Fruit fly (Drosophila melanogaster) whole organism, embryonic: ENCODE results near the gene CG11251.

Experiments used
- CG10274 ChIP-seq: fragments of 200-800 bp; sonication (Bioruptor generic); optimal IDR thresholded peaks from 3 replicates; lab custom pipeline; 2017; ENCODE audit warnings: missing biosample characterization, mild to moderate bottlenecking, missing genetic modification characterization
- CG10321 ChIP-seq: fragments of 200-800 bp; sonication (Bioruptor generic); IDR thresholded peaks from 2 replicates; pipeline ENCODE4 v1.3.6; 2022; ENCODE audit warnings: missing biosample characterization, missing genetic modification characterization
- CG12104 ChIP-seq: fragments of 200-800 bp; sonication (Bioruptor generic); optimal IDR thresholded peaks from 3 replicates; lab custom pipeline; 2016; ENCODE audit warnings: missing biosample characterization, missing genetic modification characterization
- CG12155 ChIP-seq: fragments of 200-800 bp; sonication (Bioruptor generic); optimal IDR thresholded peaks from 3 replicates; lab custom pipeline; 2016; ENCODE audit warnings: missing biosample characterization, missing genetic modification characterization
- CG1233 ChIP-seq: fragments of 200-800 bp; sonication (Bioruptor generic); optimal IDR thresholded peaks from 4 replicates; lab custom pipeline; 2018; ENCODE audit warnings: missing biosample characterization, mild to moderate bottlenecking, missing genetic modification characterization
- CG13624 ChIP-seq: fragments of 200-800 bp; sonication (Bioruptor generic); optimal IDR thresholded peaks from 2 replicates; lab custom pipeline; 2016; ENCODE audit warnings: missing biosample characterization, missing genetic modification characterization
- CG13894 ChIP-seq: fragments of 200-800 bp; sonication (Bioruptor generic); optimal IDR thresholded peaks from 3 replicates; lab custom pipeline; 2018; ENCODE audit warnings: missing biosample characterization, mild to moderate bottlenecking, missing genetic modification characterization, moderate library complexity
- CG14014 ChIP-seq: fragments of 200-800 bp; sonication (Bioruptor generic); IDR thresholded peaks from 2 replicates; pipeline ENCODE4 v1.3.6; 2022; ENCODE audit warnings: missing biosample characterization, missing genetic modification characterization
- CG14050 ChIP-seq: fragments of 200-800 bp; sonication (Bioruptor generic); IDR thresholded peaks from 3 replicates; pipeline ENCODE4 v1.3.6; 2022; ENCODE audit warnings: missing biosample characterization, missing genetic modification characterization
- CG14860 ChIP-seq: fragments of 200-800 bp; sonication (Bioruptor generic); IDR thresholded peaks from 3 replicates; pipeline ENCODE4 v1.3.6; 2022; ENCODE audit warnings: missing biosample characterization, missing genetic modification characterization; ENCODE audit not compliant: partially characterized antibody
- CG15601 ChIP-seq: fragments of 200-800 bp; sonication (Bioruptor generic); optimal IDR thresholded peaks from 3 replicates; lab custom pipeline; 2019; ENCODE audit warnings: missing biosample characterization, mild to moderate bottlenecking, missing genetic modification characterization, moderate library complexity
- CG17359 ChIP-seq: fragments of 200-800 bp; sonication (Bioruptor generic); optimal IDR thresholded peaks from 3 replicates; lab custom pipeline; 2018; ENCODE audit warnings: missing biosample characterization, mild to moderate bottlenecking, missing genetic modification characterization, moderate library complexity
- CG18011 ChIP-seq: fragments of 200-800 bp; sonication (Bioruptor generic); optimal IDR thresholded peaks from 2 replicates; lab custom pipeline; 2017; ENCODE audit warnings: missing biosample characterization, missing genetic modification characterization, mild to moderate bottlenecking, moderate library complexity, missing genotype
- CG18599 ChIP-seq: fragments of 200-800 bp; sonication (Bioruptor generic); optimal IDR thresholded peaks from 3 replicates; lab custom pipeline; 2017; ENCODE audit warnings: missing biosample characterization, missing genetic modification characterization, mild to moderate bottlenecking, moderate library complexity, missing genetic modification reagents
- CG2116 ChIP-seq: fragments of 200-800 bp; sonication (Bioruptor generic); optimal IDR thresholded peaks from 3 replicates; lab custom pipeline; 2018; ENCODE audit warnings: missing biosample characterization, mild to moderate bottlenecking, missing genetic modification characterization
- CG2678 ChIP-seq: fragments of 200-800 bp; sonication (Bioruptor generic); optimal IDR thresholded peaks from 3 replicates; lab custom pipeline; 2019; ENCODE audit warnings: missing biosample characterization, mild to moderate bottlenecking, missing genetic modification characterization, moderate library complexity
- CG7928 ChIP-seq: fragments of 200-800 bp; sonication (Bioruptor generic); optimal IDR thresholded peaks from 2 replicates; lab custom pipeline; 2017; ENCODE audit warnings: missing biosample characterization, mild to moderate bottlenecking, missing genetic modification characterization
- CG8359 ChIP-seq: fragments of 200-800 bp; sonication (Bioruptor generic); optimal IDR thresholded peaks from 2 replicates; lab custom pipeline; 2017; ENCODE audit warnings: missing biosample characterization, mild to moderate bottlenecking, missing genetic modification characterization, borderline replicate concordance
- CG8765 ChIP-seq: fragments of 200-800 bp; sonication (Bioruptor generic); IDR thresholded peaks from 2 replicates; pipeline ENCODE4 v1.3.6; 2022; ENCODE audit warnings: missing biosample characterization, missing genetic modification characterization
- Chrac-16 ChIP-seq: fragments of 200-800 bp; sonication (Bioruptor generic); optimal IDR thresholded peaks from 3 replicates; lab custom pipeline; 2016; ENCODE audit warnings: missing biosample characterization, missing genetic modification characterization
- Deaf1 ChIP-seq: fragments of 200-800 bp; optimal IDR thresholded peaks from 3 replicates; lab custom pipeline; 2019; ENCODE audit warnings: missing biosample characterization, mild to moderate bottlenecking, missing genetic modification characterization, moderate library complexity
- Dfd ChIP-seq, 2 experiments: fragments of >200 bp; optimal IDR thresholded peaks; 2 replicates each; lab custom pipeline; 2017; ENCODE audit warnings: missing biosample characterization in 2 of 2, missing genetic modification characterization in 2 of 2
- Hand ChIP-seq: fragments of 200-800 bp; sonication (Bioruptor generic); optimal IDR thresholded peaks from 2 replicates; lab custom pipeline; 2017; ENCODE audit warnings: mild to moderate bottlenecking, missing biosample characterization, missing genetic modification reagents, missing genetic modification characterization
- Med ChIP-seq: fragments of 200-800 bp; sonication (Bioruptor generic); peaks from one replicate; lab custom pipeline; 2016; ENCODE audit warnings: missing biosample characterization, missing genetic modification characterization, mild to moderate bottlenecking, inconsistent platforms, moderate library complexity
- NK7.1 ChIP-seq: fragments of 200-800 bp; sonication (Bioruptor generic); optimal IDR thresholded peaks from 3 replicates; lab custom pipeline; 2016; ENCODE audit warnings: missing biosample characterization, missing genetic modification characterization
- Sin3A ChIP-seq: fragments of >200 bp; optimal IDR thresholded peaks from 2 replicates; lab custom pipeline; 2018
- Sox102F ChIP-seq: fragments of 200-800 bp; sonication (Bioruptor generic); optimal IDR thresholded peaks from 2 replicates; lab custom pipeline; 2018; ENCODE audit warnings: missing biosample characterization, mild to moderate bottlenecking, missing genetic modification characterization, moderate library complexity
- Taf1 ChIP-seq: fragments of 200-800 bp; sonication (Bioruptor generic); IDR thresholded peaks from 2 replicates; pipeline ENCODE4 v1.3.6; 2022; ENCODE audit warnings: missing biosample characterization, missing genetic modification characterization
- Tbp ChIP-seq: fragments of >200 bp; optimal IDR thresholded peaks from 2 replicates; lab custom pipeline; 2018; ENCODE audit warnings: missing biosample characterization, missing genetic modification characterization
- amos ChIP-seq: fragments of 200-800 bp; sonication (Bioruptor generic); IDR thresholded peaks from 2 replicates; pipeline ENCODE4 v1.3.6; 2022; ENCODE audit warnings: missing biosample characterization, missing genetic modification characterization; ENCODE audit not compliant: partially characterized antibody
- ap ChIP-seq: fragments of 200-800 bp; sonication (Bioruptor generic); IDR thresholded peaks from 2 replicates; pipeline ENCODE4 v1.3.6; 2022; ENCODE audit warnings: missing biosample characterization, missing genetic modification characterization
- ash1 ChIP-seq: fragments of 200-800 bp; sonication (Bioruptor generic); optimal IDR thresholded peaks from 2 replicates; lab custom pipeline; 2018; ENCODE audit warnings: missing biosample characterization, mild to moderate bottlenecking, missing genetic modification characterization
- bigmax ChIP-seq: fragments of 200-800 bp; sonication (Bioruptor generic); optimal IDR thresholded peaks from 2 replicates; lab custom pipeline; 2018; ENCODE audit warnings: missing biosample characterization, mild to moderate bottlenecking, missing genetic modification characterization
- cad ChIP-seq: fragments of >200 bp; optimal IDR thresholded peaks from 2 replicates; lab custom pipeline; 2017; ENCODE audit warnings: missing biosample characterization, missing genetic modification characterization
- dan ChIP-seq: fragments of 200-800 bp; sonication (Bioruptor generic); IDR thresholded peaks from 2 replicates; pipeline ENCODE4 v1.3.6; 2022; ENCODE audit warnings: missing biosample characterization, missing genetic modification characterization
- dmrt99B ChIP-seq: fragments of 200-800 bp; sonication (Bioruptor generic); optimal IDR thresholded peaks from 2 replicates; lab custom pipeline; 2018; ENCODE audit warnings: missing biosample characterization, mild to moderate bottlenecking, missing genetic modification characterization, moderate library complexity
- emc ChIP-seq: fragments of 200-800 bp; sonication (Bioruptor generic); optimal IDR thresholded peaks from 2 replicates; lab custom pipeline; 2016; ENCODE audit warnings: missing biosample characterization, missing genetic modification characterization
- eyg ChIP-seq: fragments of 200-800 bp; sonication (Bioruptor generic); optimal IDR thresholded peaks from 3 replicates; lab custom pipeline; 2016; ENCODE audit warnings: missing biosample characterization, missing genetic modification characterization
- fu2 ChIP-seq: fragments of 200-800 bp; sonication (Bioruptor generic); optimal IDR thresholded peaks from 2 replicates; lab custom pipeline; 2016; ENCODE audit warnings: missing biosample characterization, missing genetic modification characterization
- gcm ChIP-seq: fragments of 200-800 bp; sonication (Bioruptor generic); optimal IDR thresholded peaks from 2 replicates; lab custom pipeline; 2019; ENCODE audit warnings: missing biosample characterization, mild to moderate bottlenecking, missing genetic modification characterization, moderate library complexity
- gt ChIP-seq: fragments of 200-800 bp; sonication (Bioruptor generic); IDR thresholded peaks from 2 replicates; pipeline ENCODE4 v1.3.6; 2022; ENCODE audit warnings: missing biosample characterization, missing genetic modification characterization
- kni ChIP-seq: fragments of 200-800 bp; sonication (Bioruptor generic); optimal IDR thresholded peaks from 3 replicates; lab custom pipeline; 2017; ENCODE audit warnings: mild to moderate bottlenecking, missing biosample characterization, missing genetic modification reagents, missing genetic modification characterization
- mam ChIP-seq: fragments of 200-800 bp; sonication (Bioruptor generic); optimal IDR thresholded peaks from 3 replicates; lab custom pipeline; 2016; ENCODE audit warnings: missing biosample characterization, missing genetic modification characterization
- otp ChIP-seq: fragments of 200-800 bp; sonication (Bioruptor generic); IDR thresholded peaks from 3 replicates; pipeline ENCODE4, ENCODE4 v1.3.6; 2022; ENCODE audit warnings: missing biosample characterization, missing genetic modification characterization
- pum ChIP-seq: fragments of 200-800 bp; sonication (Bioruptor generic); optimal IDR thresholded peaks from 2 replicates; lab custom pipeline; 2016; ENCODE audit warnings: missing biosample characterization, missing genetic modification characterization
- stwl ChIP-seq: fragments of 200-800 bp; sonication (Bioruptor generic); optimal IDR thresholded peaks from 3 replicates; lab custom pipeline; 2018; ENCODE audit warnings: missing biosample characterization, mild to moderate bottlenecking, missing genetic modification characterization, moderate library complexity
- tio ChIP-seq: fragments of 200-800 bp; sonication (Bioruptor generic); optimal IDR thresholded peaks from 2 replicates; lab custom pipeline; 2017; ENCODE audit warnings: missing biosample characterization, missing genetic modification characterization, inconsistent platforms
- tll ChIP-seq, 2 experiments: fragments of 200-800 bp in 1 of 2; fragments of >200 bp in 1 of 2; sonication (Bioruptor generic) in 1 of 2; optimal IDR thresholded peaks; 2 replicates each; lab custom pipeline; 2017 to 2019; ENCODE audit warnings: missing biosample characterization in 2 of 2, missing genetic modification characterization in 2 of 2, mild to moderate bottlenecking in 1 of 2, moderate library complexity in 1 of 2
- ttk ChIP-seq: fragments of 200-800 bp; sonication (Bioruptor generic); IDR thresholded peaks from 2 replicates; pipeline ENCODE4 v2.1.2; 2022; ENCODE audit warnings: missing biosample characterization, missing genetic modification characterization
- zf30C ChIP-seq: fragments of 200-800 bp; sonication (Bioruptor generic); optimal IDR thresholded peaks from 3 replicates; lab custom pipeline; 2018; ENCODE audit warnings: missing biosample characterization, mild to moderate bottlenecking, missing genetic modification characterization
- zfh2 ChIP-seq: fragments of 200-800 bp; sonication (Bioruptor generic); optimal IDR thresholded peaks from 2 replicates; lab custom pipeline; 2016; ENCODE audit warnings: missing biosample characterization, missing genetic modification characterization

Gene CG11251

dm6 chr3L:13113970-13114392 is 24.2 kb upstream of the CG11251 start, which contains the start of gene trn (continued):
- TF ChIP-seq CG18011 (GFP tag; lab: Kevin White, UChicago) (no peak), ash1 (GFP tag; lab: Kevin White, UChicago) (peak; percentile 26), CG2678 (tag; lab: Kevin White, UChicago) (peak; percentile 36), bigmax (GFP tag; lab: Kevin White, UChicago) (no peak), gcm (GFP tag; lab: Kevin White, UChicago) (peak; percentile 47), Med (GFP tag; lab: Kevin White, UChicago) (peak; percentile 95), Taf1 (no peak), CG12104 (GFP tag; lab: Kevin White, UChicago) (no peak), ttk (GFP tag; lab: Robert Waterston, UW) (no peak), CG7928 (no peak), CG17359 (tag; lab: Kevin White, UChicago) (peak; percentile 42), Chrac-16 (no peak), zfh2 (no peak), dan (no peak), Deaf1 (tag; lab: Kevin White, UChicago) (peak; percentile 99), CG14860 (GFP tag; lab: Robert Waterston, UW) (no peak), otp (GFP tag; lab: Robert Waterston, UW) (peak; percentile 79), CG15601 (peak; percentile 29), stwl (tag; lab: Kevin White, UChicago) (peak; percentile 19), tll (GFP tag; optimal IDR thresholded peaks at IDR 0.05; lab: Kevin White, UChicago) (peak in 1 of 2 experiments; percentile 23), zf30C (GFP tag; lab: Kevin White, UChicago) (no peak), CG18599 (GFP tag; lab: Kevin White, UChicago) (peak; percentile 39), CG14014 (GFP tag; lab: Robert Waterston, UW) (peak; percentile 53; the same call in 1 of the 2 replicates), Sin3A (no peak), CG8765 (GFP tag; lab: Robert Waterston, UW) (peak; percentile 23; the same call in 1 of the 2 replicates), eyg (no peak), NK7.1 (GFP tag; lab: Kevin White, UChicago) (peak; percentile 35), pum (no peak), emc (no peak), Dfd (GFP tag; optimal IDR thresholded peaks at IDR 0.05; lab: Kevin White, UChicago) (no peak), CG2116 (GFP tag; lab: Kevin White, UChicago) (peak; percentile 3), CG12155 (no peak), amos (GFP tag; lab: Robert Waterston, UW) (peak; percentile 49), tio (GFP tag; lab: Kevin White, UChicago) (no peak), dmrt99B (peak; percentile 24), CG8359 (GFP tag; lab: Kevin White, UChicago) (no peak), cad (no peak), Sox102F (GFP tag; lab: Kevin White, UChicago) (no peak), CG14050 (GFP tag; lab: Robert Waterston, UW) (0 out of 3 replicates have a peak, but pooled peaks have one; percentile 15), gt (GFP tag; lab: Robert Waterston, UW) (no peak), CG1233 (GFP tag; lab: Kevin White, UChicago) (no peak), fu2 (no peak), Tbp (no peak), CG10274 (GFP tag; lab: Kevin White, UChicago) (no peak), Hand (no peak), kni (peak; percentile 87), CG13624 (no peak), mam (no peak), ap (GFP tag; lab: Robert Waterston, UW) (no peak), CG13894 (tag; lab: Kevin White, UChicago) (peak; percentile 56), CG10321 (GFP tag; lab: Robert Waterston, UW) (no peak)
